Worm (Caenorhabditis elegans): ENCODE data around the gene F19G12.3.

DNA sequence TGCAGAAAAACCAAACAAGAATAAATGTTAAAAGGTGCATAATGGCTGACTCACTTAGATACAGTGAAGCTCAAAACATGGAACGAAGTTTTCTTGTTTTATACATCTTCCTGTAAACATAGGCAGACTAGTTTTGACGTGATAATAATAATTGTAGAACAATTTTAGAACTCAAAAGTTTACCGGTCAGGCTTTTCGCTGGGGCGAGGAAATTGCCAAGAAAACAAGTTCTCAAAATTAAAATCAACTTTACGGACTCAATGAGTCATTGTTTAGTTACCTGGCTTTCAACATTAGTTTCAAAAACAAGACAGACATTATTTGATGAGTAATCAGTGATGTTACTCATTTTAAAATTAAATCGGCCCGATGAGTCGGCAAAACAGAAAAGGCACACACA lies 48.3 kb downstream of the F19G12.3 start, which contains the start of gene D1005.5:
- TF ChIP-seq nhr-12 (tag; optimal IDR thresholded peaks at IDR 0.05) (no peak), ztf-4 (tag; optimal IDR thresholded peaks at IDR 0.05) (no peak), lsy-12 (tag; optimal IDR thresholded peaks at IDR 0.05) (no peak), jun-1 (tag; optimal IDR thresholded peaks at IDR 0.05) (no peak), ceh-82 (tag; optimal IDR thresholded peaks at IDR 0.05) (no peak), ztf-11 (tag; optimal IDR thresholded peaks at IDR 0.05) (no peak), ceh-28 (tag; optimal IDR thresholded peaks at IDR 0.05) (no peak), lin-39 (tag; optimal IDR thresholded peaks at IDR 0.05) (no peak), ama-1 (optimal IDR thresholded peaks at IDR 0.05) (no peak), lin-15B (tag; optimal IDR thresholded peaks at IDR 0.05) (no peak)

All from whole organism, L3 larva.